Fruit fly (Drosophila melanogaster): ENCODE data around the gene Spn77Bb.

The Spn77Bb gene

DNA sequence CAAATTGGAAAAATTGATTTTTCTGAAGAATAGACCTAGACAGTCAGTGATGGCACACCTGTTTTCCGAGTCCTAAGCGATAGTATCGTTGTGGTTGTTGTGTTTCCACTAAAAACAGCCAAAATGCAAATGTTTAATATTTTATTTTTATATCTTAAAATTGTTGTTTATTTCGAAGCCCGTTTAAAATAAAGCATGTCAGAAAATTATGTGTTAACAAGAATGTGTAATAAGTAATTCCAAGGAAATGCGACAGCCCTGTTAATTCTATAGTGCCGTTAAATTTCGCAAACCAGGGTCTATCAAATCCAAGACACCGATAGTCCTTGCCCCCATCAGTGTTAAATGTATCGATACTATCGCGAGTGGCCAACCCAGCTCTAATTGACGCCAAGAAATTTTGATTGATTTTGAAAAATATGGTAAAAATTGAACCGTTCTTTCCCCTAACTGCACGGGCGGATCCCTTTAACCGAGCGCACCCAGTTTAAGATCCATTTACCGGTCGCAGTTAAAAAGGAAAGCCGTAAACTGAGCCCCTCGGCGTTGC is 18.6 kb upstream of the Spn77Bb start, which contains the start of gene Pex23 (continued):
- TF ChIP-seq hkb (optimal IDR thresholded peaks at IDR 0.05) (peak; percentile 46), hkb (GFP tag; IDR thresholded peaks at IDR 0.05) (peak; percentile 67), CG10462 (GFP tag; optimal IDR thresholded peaks at IDR 0.05) (peak; percentile 64), Spps (tag; optimal IDR thresholded peaks at IDR 0.05) (peak; percentile 64), CG10654 (GFP tag; optimal IDR thresholded peaks at IDR 0.05) (peak; percentile 78), shn (GFP tag; optimal IDR thresholded peaks at IDR 0.05) (peak; percentile 70), CG18599 (GFP tag; optimal IDR thresholded peaks at IDR 0.05) (peak; percentile 80), pzg (GFP tag; optimal IDR thresholded peaks at IDR 0.05) (peak; percentile 81), CG15011 (GFP tag; optimal IDR thresholded peaks at IDR 0.05) (no peak), CG7271 (tag; optimal IDR thresholded peaks at IDR 0.05) (peak; percentile 37), sisA (GFP tag; IDR thresholded peaks at IDR 0.05) (peak; percentile 81), schlank (tag; optimal IDR thresholded peaks at IDR 0.05) (no peak), her (GFP tag; optimal IDR thresholded peaks at IDR 0.05) (no peak), sna (GFP tag; IDR thresholded peaks at IDR 0.05; ENCODE audit: partially characterized antibody) (peak; percentile 99), CG17612 (GFP tag; IDR thresholded peaks at IDR 0.05) (0 out of 2 replicates have a peak, but pooled peaks have one; percentile 22), Atf3 (GFP tag; optimal IDR thresholded peaks at IDR 0.05) (peak; percentile 13), slou (GFP tag; optimal IDR thresholded peaks at IDR 0.05) (peak; percentile 73), gt (GFP tag; IDR thresholded peaks at IDR 0.05) (0 out of 2 replicates have a peak, but pooled peaks have one; percentile 9), dmrt11E (tag; optimal IDR thresholded peaks at IDR 0.05) (peak; percentile 77), cwo (GFP tag; optimal IDR thresholded peaks at IDR 0.05) (peak; percentile 41), CG31365 (tag; optimal IDR thresholded peaks at IDR 0.05) (no peak), insv (GFP tag; optimal IDR thresholded peaks at IDR 0.05) (peak in 1 of 2 experiments; percentile 73), CG17328 (GFP tag; IDR thresholded peaks at IDR 0.05) (peak; percentile 77), CkIIα-i1 (GFP tag; IDR thresholded peaks at IDR 0.05) (0 out of 2 replicates have a peak, but pooled peaks have one; percentile 6), fd102C (GFP tag; optimal IDR thresholded peaks at IDR 0.05) (no peak), gem (tag; optimal IDR thresholded peaks at IDR 0.05) (peak; percentile 87), toy (GFP tag; IDR thresholded peaks at IDR 0.05) (no peak), CG11504 (tag; optimal IDR thresholded peaks at IDR 0.05) (no peak), Hsf (GFP tag; optimal IDR thresholded peaks at IDR 0.05) (peak; percentile 80), CG9797 (GFP tag; optimal IDR thresholded peaks at IDR 0.05) (peak; percentile 53), otp (GFP tag; IDR thresholded peaks at IDR 0.05) (peak; percentile 59; the same call in 1 of the 3 replicates), CG10274 (GFP tag; optimal IDR thresholded peaks at IDR 0.05) (peak; percentile 14), en (GFP tag; optimal IDR thresholded peaks at IDR 0.05) (no peak), Dip2 (GFP tag; IDR thresholded peaks at IDR 0.05) (0 out of 2 replicates have a peak, but pooled peaks have one; percentile 19), CG10979 (tag; optimal IDR thresholded peaks at IDR 0.05) (peak; percentile 69), Myb (GFP tag; optimal IDR thresholded peaks at IDR 0.05) (peak; percentile 61), sens-2 (GFP tag; IDR thresholded peaks at IDR 0.05) (no peak), Ets65A (GFP tag) (peak; percentile 96), CG18262 (tag; optimal IDR thresholded peaks at IDR 0.05) (peak; percentile 73), CG2129 (GFP tag; IDR thresholded peaks at IDR 0.05; ENCODE audit: partially characterized antibody) (peak; percentile 98), CG2202 (tag; optimal IDR thresholded peaks at IDR 0.05) (peak; percentile 49), Poxn (GFP tag; IDR thresholded peaks at IDR 0.05) (no peak), al (GFP tag; IDR thresholded peaks at IDR 0.05) (peak; percentile 78), Nf-YA (GFP tag; IDR thresholded peaks at IDR 0.05) (peak; percentile 52; the same call in 1 of the 2 replicates), cad (GFP tag; optimal IDR thresholded peaks at IDR 0.05) (no peak), CG9215 (GFP tag; IDR thresholded peaks at IDR 0.05) (peak; percentile 84), Usf (GFP tag; optimal IDR thresholded peaks at IDR 0.05) (peak; percentile 48), Abd-B (GFP tag; optimal IDR thresholded peaks at IDR 0.05) (peak; percentile 90), lola (GFP tag; optimal IDR thresholded peaks at IDR 0.05) (peak in 1 of 3 experiments; percentile 80), pfk (GFP tag; optimal IDR thresholded peaks at IDR 0.05) (no peak)
